Worm (Caenorhabditis elegans) whole organism, L3 larva: ENCODE data around the gene D1014.6.

Source experiments
- ZK546.5 ChIP-seq: sonication (generic microtip); optimal IDR thresholded peaks from 2 replicates; lab custom pipeline; 2017; ENCODE audit warnings: missing biosample characterization, missing genetic modification characterization
- ceh-16 ChIP-seq: sonication (generic microtip); optimal IDR thresholded peaks from 2 replicates; lab custom pipeline; 2017; ENCODE audit warnings: missing biosample characterization, missing genetic modification characterization
- ceh-28 ChIP-seq: fragments of 150-350 bp; optimal IDR thresholded peaks from 2 replicates; lab custom pipeline; 2014; ENCODE audit warnings: missing biosample characterization, missing genetic modification reagents, missing genetic modification characterization
- ceh-82 ChIP-seq: fragments of 150-350 bp; optimal IDR thresholded peaks from 2 replicates; lab custom pipeline; 2014; ENCODE audit warnings: missing biosample characterization, missing genetic modification characterization
- ceh-9 ChIP-seq: sonication (generic microtip); optimal IDR thresholded peaks from 2 replicates; lab custom pipeline; 2018; ENCODE audit warnings: missing biosample characterization, missing genetic modification characterization
- egl-27 ChIP-seq: sonication (generic microtip); optimal IDR thresholded peaks from 4 replicates; lab custom pipeline; 2017; ENCODE audit warnings: missing biosample characterization, missing genetic modification reagents, missing genetic modification characterization
- elt-2 ChIP-seq: sonication (generic microtip); optimal IDR thresholded peaks from 2 replicates; lab custom pipeline; 2016; ENCODE audit warnings: missing genetic modification reagents, mild to moderate bottlenecking, missing genetic modification characterization, missing compliant biosample characterization
- elt-3 ChIP-seq, 3 experiments: fragments of 150-350 bp in 1 of 3; sonication (generic microtip) in 2 of 3; optimal IDR thresholded peaks; 2 replicates in 2 of 3; 4 replicates in 1 of 3; lab custom pipeline; 2014 to 2017; ENCODE audit warnings: missing biosample characterization in 3 of 3, missing genetic modification characterization in 3 of 3
- fkh-2 ChIP-seq: fragments of 150-350 bp; optimal IDR thresholded peaks from 2 replicates; lab custom pipeline; 2014; ENCODE audit warnings: missing biosample characterization, missing genetic modification reagents, missing genetic modification characterization
- fos-1 ChIP-seq: fragments of 150-350 bp; optimal IDR thresholded peaks from 2 replicates; lab custom pipeline; 2014; ENCODE audit warnings: missing biosample characterization, missing genetic modification characterization
- lin-15B ChIP-seq: fragments of 150-350 bp; optimal IDR thresholded peaks from 2 replicates; lab custom pipeline; 2014; ENCODE audit warnings: missing biosample characterization, missing genetic modification characterization
- lin-39 ChIP-seq: fragments of 150-350 bp; optimal IDR thresholded peaks from 2 replicates; lab custom pipeline; 2018; ENCODE audit warnings: missing biosample characterization, missing genetic modification reagents, missing genetic modification characterization
- lsy-12 ChIP-seq: sonication (generic microtip); optimal IDR thresholded peaks from 2 replicates; lab custom pipeline; 2016; ENCODE audit warnings: mild to moderate bottlenecking, missing genetic modification characterization, missing compliant biosample characterization
- mdl-1 ChIP-seq: fragments of 150-350 bp; optimal IDR thresholded peaks from 2 replicates; lab custom pipeline; 2014; ENCODE audit warnings: missing biosample characterization, missing genetic modification characterization
- nhr-11 ChIP-seq: fragments of 150-350 bp; optimal IDR thresholded peaks from 2 replicates; lab custom pipeline; 2014; ENCODE audit warnings: missing biosample characterization, missing genetic modification characterization
- nhr-12 ChIP-seq: fragments of 150-350 bp; optimal IDR thresholded peaks from 2 replicates; lab custom pipeline; 2014; ENCODE audit warnings: missing biosample characterization, missing genetic modification characterization
- nhr-23 ChIP-seq: fragments of 150-350 bp; optimal IDR thresholded peaks from 2 replicates; lab custom pipeline; 2014; ENCODE audit warnings: missing biosample characterization, missing genetic modification reagents, missing genetic modification characterization
- nhr-237 ChIP-seq: fragments of 150-350 bp; optimal IDR thresholded peaks from 2 replicates; lab custom pipeline; 2014; ENCODE audit warnings: missing biosample characterization, missing genetic modification characterization
- nhr-25 ChIP-seq: sonication (generic microtip); optimal IDR thresholded peaks from 2 replicates; lab custom pipeline; 2017; ENCODE audit warnings: missing biosample characterization, missing genetic modification characterization
- nhr-28 ChIP-seq: fragments of 150-350 bp; optimal IDR thresholded peaks from 2 replicates; lab custom pipeline; 2014; ENCODE audit warnings: missing biosample characterization, missing genetic modification characterization
- nhr-43 ChIP-seq: sonication (generic microtip); optimal IDR thresholded peaks from 2 replicates; lab custom pipeline; 2016; ENCODE audit warnings: mild to moderate bottlenecking, missing genetic modification characterization, missing compliant biosample characterization; ENCODE audit not compliant: poor library complexity, severe bottlenecking
- nhr-67 ChIP-seq: fragments of 150-350 bp; optimal IDR thresholded peaks from 2 replicates; lab custom pipeline; 2014; ENCODE audit warnings: missing biosample characterization, missing genetic modification characterization
- nhr-76 ChIP-seq: fragments of 150-350 bp; sonication (generic microtip); optimal IDR thresholded peaks from 5 replicates; lab custom pipeline; 2014; ENCODE audit warnings: missing biosample characterization, missing genetic modification characterization
- nhr-77 ChIP-seq: fragments of 150-350 bp; optimal IDR thresholded peaks from 2 replicates; lab custom pipeline; 2014; ENCODE audit warnings: missing biosample characterization, missing genetic modification characterization
- pha-4 ChIP-seq: fragments of 150-350 bp; optimal IDR thresholded peaks from 2 replicates; lab custom pipeline; 2014; ENCODE audit warnings: missing biosample characterization, missing genetic modification reagents, missing genetic modification characterization
- pqm-1 ChIP-seq: fragments of 150-350 bp; optimal IDR thresholded peaks from 2 replicates; lab custom pipeline; 2017; ENCODE audit warnings: missing biosample characterization, missing genetic modification characterization, inconsistent platforms
- sea-2 ChIP-seq: fragments of 150-350 bp; sonication (generic microtip); optimal IDR thresholded peaks from 4 replicates; lab custom pipeline; 2014; ENCODE audit warnings: missing biosample characterization, missing genetic modification reagents, missing genetic modification characterization
- skn-1 ChIP-seq: fragments of 150-350 bp; optimal IDR thresholded peaks from 2 replicates; lab custom pipeline; 2014; ENCODE audit warnings: missing biosample characterization, missing genetic modification characterization
- snpc-4 ChIP-seq: fragments of 150-350 bp; optimal IDR thresholded peaks from 2 replicates; lab custom pipeline; 2014; ENCODE audit warnings: missing biosample characterization, missing genetic modification characterization
- tbx-2 ChIP-seq: sonication (generic microtip); optimal IDR thresholded peaks from 2 replicates; lab custom pipeline; 2016; ENCODE audit warnings: mild to moderate bottlenecking, missing genetic modification characterization, missing compliant biosample characterization
- unc-39 ChIP-seq: sonication (generic microtip); optimal IDR thresholded peaks from 4 replicates; lab custom pipeline; 2017; ENCODE audit warnings: missing biosample characterization, missing genetic modification characterization
- unc-62 ChIP-seq: fragments of 150-350 bp; sonication (generic microtip); optimal IDR thresholded peaks from 4 replicates; lab custom pipeline; 2014; ENCODE audit warnings: missing biosample characterization, missing genetic modification reagents, missing genetic modification characterization
- ztf-4 ChIP-seq: fragments of 150-350 bp; optimal IDR thresholded peaks from 2 replicates; lab custom pipeline; 2014; ENCODE audit warnings: missing biosample characterization, missing genetic modification characterization

The D1014.6 gene

DNA sequence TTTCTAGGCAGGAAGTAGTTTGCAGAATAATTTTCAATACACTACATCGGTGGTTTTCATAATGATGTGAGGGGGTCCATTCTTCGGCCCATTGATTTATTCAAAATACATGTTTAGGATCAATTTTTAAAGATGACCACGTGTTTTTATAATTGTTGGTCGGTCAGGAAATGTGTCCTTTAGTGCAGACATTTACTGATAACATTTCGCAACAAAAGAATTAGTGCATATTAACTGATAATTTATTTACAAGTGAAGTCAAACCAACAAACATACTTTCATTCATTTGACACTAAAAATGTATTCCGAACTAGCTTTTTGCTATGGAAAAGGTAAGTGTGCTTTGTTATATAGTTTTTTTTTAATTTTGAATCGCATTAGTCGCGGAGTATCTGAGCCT lies 40.7 kb downstream of the D1014.6 start, which contains the start of gene F20D6.5:
Gene F20D6.5 (plus strand): TSS at position 259 of the 400 bp plus-strand sequence.
- no peak for TF ChIP-seq ceh-82 (tag; lab: Kevin White, UChicago)
- TF ChIP-seq pqm-1 (tag; lab: Kevin White, UChicago), result peak; percentile 83
- TF ChIP-seq nhr-23 (tag; lab: Kevin White, UChicago), result no peak
- TF ChIP-seq unc-39 (tag; lab: Kevin White, UChicago), result no peak
- TF ChIP-seq elt-2 (tag; lab: Kevin White, UChicago), result peak; percentile 61

- TF ChIP-seq nhr-43 (no peak), pha-4 (tag; lab: Kevin White, UChicago) (peak; percentile 7), lin-15B (tag; lab: Kevin White, UChicago) (no peak)
- TF ChIP-seq, all 47 proteins: peak for 1
Observed at ce11 chrV:8163199-8163598, 42.2 kb downstream of the D1014.6 start.

DNA sequence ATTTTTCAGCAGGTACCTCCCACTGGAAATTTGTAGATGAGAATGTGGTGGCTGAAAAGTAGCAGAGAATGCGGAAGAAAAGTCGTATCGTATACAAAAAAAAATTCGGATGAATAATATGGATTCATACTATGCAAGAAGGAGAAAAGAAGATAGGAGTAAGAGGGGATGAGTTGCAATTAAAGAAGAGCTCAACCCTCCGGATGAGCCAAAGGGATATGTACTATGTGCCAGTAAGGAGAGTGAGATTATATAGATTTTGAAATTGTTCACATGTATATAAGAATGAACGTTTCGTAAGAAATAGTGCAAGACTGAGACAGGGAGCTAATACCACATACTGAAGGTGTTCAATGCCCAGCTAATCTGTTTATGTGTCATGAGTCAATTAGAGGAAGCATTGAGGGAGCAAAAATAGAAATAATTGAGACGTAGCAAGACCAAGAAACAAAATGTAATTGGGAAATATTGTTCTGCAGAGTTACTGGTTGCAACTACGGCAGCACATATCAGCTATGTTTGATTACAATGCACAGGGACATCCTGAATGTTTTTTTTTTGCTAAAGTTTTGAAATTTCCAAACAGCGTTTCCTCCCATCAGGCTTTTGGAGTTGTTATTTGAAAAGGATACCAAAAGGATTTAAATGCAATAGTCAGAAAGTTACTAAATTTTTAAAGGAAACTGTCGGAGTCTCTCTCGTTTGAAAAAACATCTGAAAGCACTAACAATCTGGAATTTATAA lies 47.4 kb downstream of the D1014.6 start, which contains the start of gene F20D6.8:
Gene F20D6.8 (minus strand): TSS at position 51 of the 744 bp plus-strand sequence.
- TF ChIP-seq nhr-67 (tag; lab: Kevin White, UChicago) (no peak), unc-39 (tag; lab: Kevin White, UChicago) (no peak), nhr-23 (tag; lab: Kevin White, UChicago) (no peak), fkh-2 (tag; lab: Kevin White, UChicago) (no peak), fos-1 (no peak), skn-1 (tag; lab: Kevin White, UChicago) (no peak), nhr-77 (no peak), sea-2 (GFP tag; lab: Kevin White, UChicago) (no peak), elt-2 (tag; lab: Kevin White, UChicago) (no peak), lin-39 (no peak), nhr-237 (tag; lab: Kevin White, UChicago) (no peak), ztf-4 (no peak), nhr-25 (tag; lab: Kevin White, UChicago) (no peak), ceh-9 (no peak), nhr-43 (no peak)

DNA sequence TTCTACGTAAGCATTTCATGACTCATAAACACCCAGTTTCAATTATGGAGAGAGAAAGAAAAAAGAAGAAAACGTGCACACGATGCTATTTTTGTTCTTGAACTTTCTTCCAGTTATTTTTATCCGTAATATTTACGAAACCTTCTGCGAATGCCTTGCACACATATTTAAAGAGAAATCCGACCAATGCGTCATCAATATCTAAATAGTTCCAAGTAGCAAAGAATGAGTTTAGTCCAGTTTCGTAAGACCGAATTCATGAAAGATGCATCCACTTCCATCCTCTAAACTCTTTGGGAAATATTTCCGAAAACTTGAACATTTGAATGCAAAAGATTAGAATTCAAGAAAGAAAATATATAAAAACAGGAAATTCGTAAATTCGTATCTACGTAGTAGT lies 48.2 kb downstream of the D1014.6 start:
- TF ChIP-seq unc-62 (no peak), ceh-16 (tag; lab: Kevin White, UChicago) (no peak), nhr-25 (tag; lab: Kevin White, UChicago) (no peak), lin-15B (tag; lab: Kevin White, UChicago) (no peak), ZK546.5 (tag; lab: Kevin White, UChicago) (no peak), ceh-9 (no peak), elt-3 (tag; optimal IDR thresholded peaks at IDR 0.05; lab: Kevin White, UChicago) (no peak), unc-39 (tag; lab: Kevin White, UChicago) (no peak), pha-4 (tag; lab: Kevin White, UChicago) (no peak), snpc-4 (no peak), sea-2 (GFP tag; lab: Kevin White, UChicago) (no peak), mdl-1 (no peak), egl-27 (no peak)

- TF ChIP-seq mdl-1 (no peak), fkh-2 (tag; lab: Kevin White, UChicago) (no peak), nhr-12 (tag; lab: Kevin White, UChicago) (no peak), lsy-12 (tag; lab: Kevin White, UChicago) (no peak), nhr-11 (no peak), nhr-77 (no peak), nhr-76 (tag; lab: Kevin White, UChicago) (no peak)
Observed at ce11 chrV:8170300-8170699, 49.3 kb downstream of the D1014.6 start.

ce11 chrV:8171688-8172087 lies 50.7 kb downstream of the D1014.6 start:
- TF ChIP-seq nhr-28 (tag; lab: Kevin White, UChicago) (no peak), ceh-28 (no peak), nhr-237 (tag; lab: Kevin White, UChicago) (no peak), tbx-2 (tag; lab: Kevin White, UChicago) (no peak), ceh-16 (tag; lab: Kevin White, UChicago) (no peak)
